Fruit fly (Drosophila melanogaster) whole organism, adult: Measurements from ENCODE around the gene sad.

Experiments
- CG11617 ChIP-seq: fragments of 200-800 bp; sonication (Bioruptor generic); optimal IDR thresholded peaks from 2 replicates; lab custom pipeline; 2017; ENCODE audit warnings: mild to moderate bottlenecking, missing biosample characterization, missing genetic modification reagents, missing genetic modification characterization
- CG12768 ChIP-seq: fragments of 200-800 bp; sonication (Bioruptor generic); optimal IDR thresholded peaks from 2 replicates; lab custom pipeline; 2017; ENCODE audit warnings: missing biosample characterization, missing genetic modification characterization, mild to moderate bottlenecking, moderate library complexity, missing genetic modification reagents
- CG14711 ChIP-seq: fragments of 200-800 bp; sonication (Bioruptor generic); optimal IDR thresholded peaks from 2 replicates; lab custom pipeline; 2018; ENCODE audit warnings: missing biosample characterization, mild to moderate bottlenecking, missing genetic modification characterization, moderate library complexity
- CG1620 ChIP-seq: fragments of 200-800 bp; sonication (Bioruptor generic); optimal IDR thresholded peaks from 2 replicates; lab custom pipeline; 2016; ENCODE audit warnings: missing biosample characterization, missing genetic modification characterization
- CG33017 ChIP-seq: fragments of 200-800 bp; sonication (Bioruptor generic); optimal IDR thresholded peaks from 2 replicates; lab custom pipeline; 2018; ENCODE audit warnings: missing biosample characterization, mild to moderate bottlenecking, missing genetic modification characterization, moderate library complexity
- CG5204 ChIP-seq: fragments of 200-800 bp; sonication (Bioruptor generic); optimal IDR thresholded peaks from 2 replicates; lab custom pipeline; 2016; ENCODE audit warnings: missing biosample characterization, missing genetic modification characterization
- CG7045 ChIP-seq: fragments of 200-800 bp; sonication (Bioruptor generic); optimal IDR thresholded peaks from 2 replicates; lab custom pipeline; 2017; ENCODE audit warnings: missing biosample characterization, mild to moderate bottlenecking, missing genetic modification characterization
- CG7101 ChIP-seq: fragments of 200-800 bp; sonication (Bioruptor generic); optimal IDR thresholded peaks from 2 replicates; lab custom pipeline; 2018; ENCODE audit warnings: missing biosample characterization, mild to moderate bottlenecking, missing genetic modification characterization, moderate library complexity
- Clk ChIP-seq: fragments of 200-800 bp; sonication (Bioruptor generic); optimal IDR thresholded peaks from 2 replicates; lab custom pipeline; 2017; ENCODE audit warnings: missing biosample characterization, missing genetic modification characterization
- Crg-1 ChIP-seq: fragments of 200-800 bp; sonication (Bioruptor generic); optimal IDR thresholded peaks from 2 replicates; lab custom pipeline; 2016; ENCODE audit warnings: missing biosample characterization, missing genetic modification characterization
- Hr96 ChIP-seq: fragments of 200-800 bp; sonication (Bioruptor generic); optimal IDR thresholded peaks from 2 replicates; lab custom pipeline; 2016; ENCODE audit warnings: missing biosample characterization, missing genetic modification characterization
- Mnt ChIP-seq: fragments of 200-800 bp; sonication (Bioruptor generic); optimal IDR thresholded peaks from 2 replicates; lab custom pipeline; 2016; ENCODE audit warnings: missing biosample characterization, mild to moderate bottlenecking, missing genetic modification characterization
- bab1 ChIP-seq: fragments of 200-800 bp; sonication (Bioruptor generic); optimal IDR thresholded peaks from 3 replicates; lab custom pipeline; 2019; ENCODE audit warnings: missing biosample characterization, mild to moderate bottlenecking, missing genetic modification characterization, moderate library complexity
- cic ChIP-seq: fragments of 200-800 bp; sonication (Bioruptor generic); optimal IDR thresholded peaks from 2 replicates; lab custom pipeline; 2017; ENCODE audit warnings: missing biosample characterization, mild to moderate bottlenecking, missing genetic modification characterization, moderate library complexity
- cnc ChIP-seq, 2 experiments: fragments of >200 bp; optimal IDR thresholded peaks; 2 replicates each; lab custom pipeline; 2017
- kay ChIP-seq: fragments of 200-800 bp; sonication (Bioruptor generic); peaks from one replicate; lab custom pipeline; 2016; ENCODE audit warnings: missing biosample characterization, missing genetic modification characterization, borderline replicate concordance
- ovo ChIP-seq: fragments of 200-800 bp; sonication (Bioruptor generic); optimal IDR thresholded peaks from 2 replicates; lab custom pipeline; 2016; ENCODE audit warnings: missing biosample characterization, missing genetic modification characterization
- pad ChIP-seq: fragments of 200-800 bp; sonication (Bioruptor generic); optimal IDR thresholded peaks from 3 replicates; lab custom pipeline; 2017; ENCODE audit warnings: missing biosample characterization, missing genetic modification characterization, mild to moderate bottlenecking, moderate library complexity, missing genetic modification reagents
- tj ChIP-seq: fragments of 200-800 bp; sonication (Bioruptor generic); optimal IDR thresholded peaks from 3 replicates; lab custom pipeline; 2017; ENCODE audit warnings: missing biosample characterization, mild to moderate bottlenecking, missing genetic modification characterization, moderate library complexity
- toe ChIP-seq: fragments of 200-800 bp; sonication (Bioruptor generic); optimal IDR thresholded peaks from 2 replicates; lab custom pipeline; 2016; ENCODE audit warnings: missing biosample characterization, missing genetic modification characterization

sad gene

dm6 chr3R:11876750-11877149 is 285 bp upstream of the sad start:
- TF ChIP-seq CG1620 (GFP tag; lab: Kevin White, UChicago), result no peak
- TF ChIP-seq tj (GFP tag; lab: Kevin White, UChicago), result peak; percentile 100

- TF ChIP-seq toe (GFP tag; lab: Kevin White, UChicago) (peak; percentile 82), kay (GFP tag; lab: Kevin White, UChicago) (no peak), cnc (optimal IDR thresholded peaks at IDR 0.05; lab: Kevin White, UChicago) (no peak), tj (GFP tag; lab: Kevin White, UChicago) (peak; percentile 34), Clk (GFP tag; lab: Kevin White, UChicago) (peak; percentile 26), Crg-1 (GFP tag; lab: Kevin White, UChicago) (peak; percentile 62), ovo (GFP tag; lab: Kevin White, UChicago) (peak; percentile 43), CG14711 (peak; percentile 77), bab1 (peak; percentile 78), CG12768 (GFP tag; lab: Kevin White, UChicago) (peak; percentile 55), CG11617 (GFP tag; lab: Kevin White, UChicago) (peak; percentile 65), Mnt (GFP tag; lab: Kevin White, UChicago) (peak; percentile 63), CG7101 (tag; lab: Kevin White, UChicago) (peak; percentile 79), CG33017 (peak; percentile 51), CG5204 (peak; percentile 74), cic (GFP tag; lab: Kevin White, UChicago) (no peak), CG1620 (GFP tag; lab: Kevin White, UChicago) (peak; percentile 70), Hr96 (GFP tag; lab: Kevin White, UChicago) (peak; percentile 22), CG7045 (GFP tag; lab: Kevin White, UChicago) (peak; percentile 71), pad (GFP tag; lab: Kevin White, UChicago) (peak; percentile 52)
Measured at dm6 chr3R:11882506-11882953, 5.5 kb downstream of the sad start, which contains the start of the genes CG6962 and CG31368. CG6962 (minus strand) TSS chr3R:11882534. CG31368 (plus strand) TSS chr3R:11882790.

- TF ChIP-seq pad (GFP tag; lab: Kevin White, UChicago), result no peak
- no peak for TF ChIP-seq CG11617 (GFP tag; lab: Kevin White, UChicago)
- no peak for TF ChIP-seq CG12768 (GFP tag; lab: Kevin White, UChicago)
- no peak for TF ChIP-seq ovo (GFP tag; lab: Kevin White, UChicago)
- no peak for TF ChIP-seq bab1
Measured at dm6 chr3R:11883129-11883528, 6.1 kb downstream of the sad start.

- TF ChIP-seq CG12768 (GFP tag; lab: Kevin White, UChicago), result peak; percentile 52
- no peak for TF ChIP-seq cnc (optimal IDR thresholded peaks at IDR 0.05; lab: Kevin White, UChicago)
- peak; percentile 10 for TF ChIP-seq toe (GFP tag; lab: Kevin White, UChicago)
- peak; percentile 48 for TF ChIP-seq CG14711
- TF ChIP-seq Mnt (GFP tag; lab: Kevin White, UChicago), result peak; percentile 8
- peak; percentile 18 for TF ChIP-seq kay (GFP tag; lab: Kevin White, UChicago)
- TF ChIP-seq Clk (GFP tag; lab: Kevin White, UChicago), result no peak
- TF ChIP-seq Hr96 (GFP tag; lab: Kevin White, UChicago), result peak; percentile 65
- TF ChIP-seq ovo (GFP tag; lab: Kevin White, UChicago), result no peak
- TF ChIP-seq CG7101 (tag; lab: Kevin White, UChicago), result peak; percentile 43
- TF ChIP-seq pad (GFP tag; lab: Kevin White, UChicago), result peak; percentile 49
- peak; percentile 23 for TF ChIP-seq CG11617 (GFP tag; lab: Kevin White, UChicago)
- peak; percentile 61 for TF ChIP-seq CG7045 (GFP tag; lab: Kevin White, UChicago)
- peak; percentile 61 for TF ChIP-seq CG33017
- peak; percentile 15 for TF ChIP-seq Crg-1 (GFP tag; lab: Kevin White, UChicago)
Measured at dm6 chr3R:11887114-11888037, 10.3 kb downstream of the sad start, which contains the start of gene mthl5. mthl5 (minus strand) TSS chr3R:11887168.

dm6 chr3R:11888038-11888567 is 11.1 kb downstream of the sad start:
- TF ChIP-seq CG14711, result peak; percentile 6
- TF ChIP-seq Mnt (GFP tag; lab: Kevin White, UChicago), result peak; percentile 45
- TF ChIP-seq toe (GFP tag; lab: Kevin White, UChicago), result no peak
- peak; percentile 33 for TF ChIP-seq tj (GFP tag; lab: Kevin White, UChicago)
- TF ChIP-seq CG7045 (GFP tag; lab: Kevin White, UChicago), result no peak
- peak; percentile 14 for TF ChIP-seq CG1620 (GFP tag; lab: Kevin White, UChicago)
- peak; percentile 41 for TF ChIP-seq bab1
- TF ChIP-seq cic (GFP tag; lab: Kevin White, UChicago), result peak; percentile 32

- TF ChIP-seq CG7045 (GFP tag; lab: Kevin White, UChicago), result no peak
- TF ChIP-seq CG1620 (GFP tag; lab: Kevin White, UChicago), result no peak
- no peak for TF ChIP-seq CG11617 (GFP tag; lab: Kevin White, UChicago)
- no peak for TF ChIP-seq bab1
- no peak for TF ChIP-seq pad (GFP tag; lab: Kevin White, UChicago)
- no peak for TF ChIP-seq CG33017
- TF ChIP-seq CG7101 (tag; lab: Kevin White, UChicago), result no peak
Measured at dm6 chr3R:11893197-11893596, 16.2 kb downstream of the sad start, which contains the start of gene Dnali1. Dnali1 (minus strand) TSS chr3R:11893297.
